Fruit fly (Drosophila melanogaster): ENCODE results near the gene CG15894.

DNA sequence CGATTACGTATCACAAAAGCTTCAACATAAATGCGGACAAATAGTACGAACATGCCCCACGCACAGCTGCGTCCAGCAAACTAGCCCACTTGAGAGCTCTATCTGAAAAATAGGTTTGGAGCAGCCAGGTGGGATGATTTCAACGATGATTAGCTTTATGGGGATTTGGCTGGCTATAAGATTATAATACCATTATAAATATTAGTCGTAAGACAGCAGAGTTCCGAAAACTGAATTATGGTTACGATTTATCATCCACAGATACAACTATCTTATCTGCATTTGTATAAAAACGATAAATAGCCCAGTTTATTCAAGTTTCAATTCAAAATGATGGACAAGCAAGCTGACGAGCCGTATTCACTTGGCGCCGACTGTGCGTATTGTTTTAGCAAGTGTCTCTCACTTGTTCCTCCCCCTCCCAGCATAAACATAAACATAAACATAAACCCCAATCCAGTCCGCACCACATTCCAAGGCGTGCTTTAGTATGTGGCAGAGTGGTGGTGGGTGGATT lies 45.3 kb upstream of the CG15894 start:
- TF ChIP-seq brk (GFP tag; optimal IDR thresholded peaks at IDR 0.05) (no peak), usp (GFP tag; optimal IDR thresholded peaks at IDR 0.05) (no peak), GATAd (GFP tag; optimal IDR thresholded peaks at IDR 0.05) (no peak), ey (GFP tag; optimal IDR thresholded peaks at IDR 0.05) (no peak), h (GFP tag; optimal IDR thresholded peaks at IDR 0.05) (no peak)

Measured in whole organism, wandering third instar larva.